Fruit fly (Drosophila melanogaster): ENCODE results near the gene CG13407.

- TF ChIP-seq CG7101 (tag; optimal IDR thresholded peaks at IDR 0.05) (no peak), Mnt (GFP tag; optimal IDR thresholded peaks at IDR 0.05) (no peak), Crg-1 (GFP tag; optimal IDR thresholded peaks at IDR 0.05) (no peak), kay (GFP tag; ENCODE audit: borderline replicate concordance) (no peak)
These were observed 16.1 kb downstream of the CG13407 start, which contains the start of gene Ir94c for dm6 chr3R:22119354-22119753.
